Worm (Caenorhabditis elegans): Measurements from ENCODE around the gene ZK1321.1.

The ZK1321.1 gene

DNA sequence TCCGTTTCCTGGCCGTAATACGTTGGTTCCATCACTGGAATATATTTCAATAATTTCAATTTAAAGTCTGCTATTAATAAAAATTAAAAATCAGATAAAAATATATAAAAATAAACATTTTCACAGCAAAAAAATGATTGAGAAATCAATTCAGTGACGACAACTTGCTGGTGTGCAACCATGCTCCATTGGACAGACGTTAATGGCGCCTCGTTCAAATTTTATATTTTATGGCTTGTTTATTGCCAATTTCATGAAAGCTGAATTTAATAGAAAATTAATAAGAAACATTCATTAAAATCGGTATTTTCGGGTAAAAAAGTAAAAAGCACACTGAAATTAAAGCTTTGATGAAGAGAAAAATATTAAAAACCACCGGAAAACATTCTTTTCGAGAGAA is 47.6 kb upstream of the ZK1321.1 start, which contains the start of gene Y53C12A.3 (continued):
- peak; percentile 88 for TF ChIP-seq lin-38 (GFP tag; IDR thresholded peaks at IDR 0.05)

DNA sequence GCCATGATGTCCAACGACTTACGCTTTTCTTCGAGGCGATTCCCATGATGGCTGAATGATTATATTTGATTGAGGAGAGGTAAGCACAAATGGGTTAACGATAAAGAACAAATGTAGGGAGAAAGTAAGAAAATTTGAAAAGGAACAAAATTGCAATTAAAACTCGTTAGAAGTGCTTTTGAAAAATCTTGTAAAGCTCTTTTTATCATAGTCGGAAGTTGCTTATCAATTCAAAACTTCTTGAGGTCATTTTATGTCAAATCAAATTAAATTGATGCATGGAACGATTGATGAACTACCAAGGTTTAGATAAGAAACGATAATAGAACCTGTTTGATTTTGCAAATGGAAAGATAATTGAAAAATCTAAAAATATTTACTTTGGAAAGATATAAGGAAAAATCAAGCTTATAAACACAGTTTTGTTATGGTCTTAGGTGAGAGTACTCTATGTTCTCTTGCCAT is 45.0 kb upstream of the ZK1321.1 start, which contains the start of gene glt-5:
Gene glt-5 (minus strand): TSS at position 51 of the 465 bp plus-strand sequence.
- TF ChIP-seq zfp-2 (tag; optimal IDR thresholded peaks at IDR 0.05): no peak
- no peak for TF ChIP-seq zip-2 (tag; optimal IDR thresholded peaks at IDR 0.05)
- no peak for TF ChIP-seq lin-38 (GFP tag; IDR thresholded peaks at IDR 0.05)
- no peak for TF ChIP-seq ces-1 (GFP tag; optimal IDR thresholded peaks at IDR 0.05)
- no peak for TF ChIP-seq lin-29 (GFP tag; IDR thresholded peaks at IDR 0.05)
- TF ChIP-seq Y5F2A.4 (GFP tag; optimal IDR thresholded peaks at IDR 0.05): no peak
- no peak for TF ChIP-seq gei-8 (GFP tag; optimal IDR thresholded peaks at IDR 0.05)
- TF ChIP-seq nhr-102 (tag; optimal IDR thresholded peaks at IDR 0.05): no peak
- no peak for TF ChIP-seq ceh-28 (tag; optimal IDR thresholded peaks at IDR 0.05)
- no peak for TF ChIP-seq mxl-3 (GFP tag; optimal IDR thresholded peaks at IDR 0.05)
- TF ChIP-seq lin-1 (GFP tag; IDR thresholded peaks at IDR 0.05): no peak
- TF ChIP-seq php-3 (GFP tag; IDR thresholded peaks at IDR 0.05): no peak
- no peak for TF ChIP-seq hlh-11 (tag; optimal IDR thresholded peaks at IDR 0.05)

DNA sequence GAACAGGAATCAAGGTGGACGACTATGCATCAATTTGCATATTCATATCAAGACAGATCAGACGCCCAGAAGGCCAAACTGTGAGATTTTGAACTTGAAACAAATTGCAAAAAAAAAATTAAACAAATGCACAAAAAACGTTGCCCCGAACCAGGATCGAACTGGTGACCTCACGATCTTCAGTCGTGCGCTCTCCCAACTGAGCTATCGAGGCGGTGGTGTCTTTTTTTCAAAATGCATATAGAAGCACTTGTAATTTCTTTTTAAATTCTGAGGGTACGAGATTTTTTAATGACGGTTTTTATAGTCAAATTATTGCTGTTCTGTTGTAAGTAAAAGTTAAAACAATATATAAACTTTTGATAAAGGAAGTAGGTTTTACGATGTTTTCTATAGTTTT is 40.7 kb upstream of the ZK1321.1 start:
- TF ChIP-seq unc-130 (GFP tag; optimal IDR thresholded peaks at IDR 0.05) (peak; percentile 0), Y48G9A.11 (GFP tag; IDR thresholded peaks at IDR 0.05) (peak; percentile 39; the same call in 1 of the 2 replicates), vab-7 (GFP tag; IDR thresholded peaks at IDR 0.05) (peak; percentile 75), ztf-7 (tag; optimal IDR thresholded peaks at IDR 0.05) (no peak), hlh-30 (tag; optimal IDR thresholded peaks at IDR 0.05; ENCODE audit: insufficient read depth) (peak; percentile 36), pha-4 (GFP tag; IDR thresholded peaks at IDR 0.05) (peak; percentile 58; the same call in 1 of the 2 replicates), pha-4 (tag; optimal IDR thresholded peaks at IDR 0.05) (no peak), F44E2.7 (GFP tag; IDR thresholded peaks at IDR 0.05) (no peak), mes-2 (tag; optimal IDR thresholded peaks at IDR 0.05; ENCODE audit: poor library complexity, severe bottlenecking) (peak; percentile 59), lin-38 (GFP tag; IDR thresholded peaks at IDR 0.05) (peak; percentile 59), dmd-6 (GFP tag; IDR thresholded peaks at IDR 0.05) (peak; percentile 27; the same call in 1 of the 2 replicates), lsy-2 (tag; optimal IDR thresholded peaks at IDR 0.05) (peak in 1 of 2 experiments; percentile 42), mep-1 (tag; optimal IDR thresholded peaks at IDR 0.05) (peak; percentile 32), daf-16 (GFP tag; optimal IDR thresholded peaks at IDR 0.05) (peak in 1 of 2 experiments; percentile 29), daf-16 (tag; optimal IDR thresholded peaks at IDR 0.05) (no peak), ceh-44 (GFP tag; IDR thresholded peaks at IDR 0.05) (0 out of 2 replicates have a peak, but pooled peaks have one; percentile 13), ceh-82 (tag; optimal IDR thresholded peaks at IDR 0.05) (no peak), D1046.2 (GFP tag; IDR thresholded peaks at IDR 0.05) (no peak), dpl-1 (GFP tag; optimal IDR thresholded peaks at IDR 0.05) (peak; percentile 10), lim-7 (GFP tag; IDR thresholded peaks at IDR 0.05) (peak; percentile 67)

DNA sequence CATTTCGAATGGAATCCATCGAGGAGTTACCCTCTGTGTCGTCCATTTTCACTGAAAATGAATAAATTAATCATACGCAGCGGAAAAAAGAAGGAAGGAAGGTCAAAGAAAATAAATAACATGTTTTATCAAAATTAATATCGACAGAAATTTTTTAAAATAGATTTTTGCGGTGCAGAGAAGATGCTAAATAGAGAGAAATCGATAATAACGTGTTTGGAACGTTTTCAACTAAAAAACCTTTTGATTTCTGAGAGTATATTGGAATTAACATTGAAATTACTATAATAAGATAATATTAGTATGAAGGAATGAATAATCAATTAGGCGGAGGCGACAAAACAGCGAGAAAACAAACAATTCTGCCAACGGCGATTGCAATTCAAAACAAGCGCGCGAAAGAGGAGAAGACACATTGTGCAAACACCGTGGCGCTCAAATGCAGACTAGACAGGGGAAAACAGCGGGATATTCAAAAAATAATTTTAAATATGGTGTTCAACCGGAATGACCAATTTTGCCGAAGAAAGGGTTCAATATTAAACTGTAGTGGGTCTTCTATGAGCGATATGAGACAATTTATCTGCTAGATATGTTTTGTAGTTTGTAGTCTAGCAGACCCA is 37.3 kb upstream of the ZK1321.1 start, which contains the start of gene wee-1.3:
Gene wee-1.3 (minus strand): TSS at position 51 of the 623 bp plus-strand sequence.
- TF ChIP-seq Y75B8A.6 (GFP tag; IDR thresholded peaks at IDR 0.05) (no peak), dve-1 (tag; optimal IDR thresholded peaks at IDR 0.05; ENCODE audit: insufficient read depth) (peak; percentile 72), snpc-1.2 (GFP tag; IDR thresholded peaks at IDR 0.05) (no peak), ztf-7 (tag; optimal IDR thresholded peaks at IDR 0.05) (no peak), nhr-102 (tag; optimal IDR thresholded peaks at IDR 0.05) (peak; percentile 8), nhr-42 (GFP tag; IDR thresholded peaks at IDR 0.05) (no peak), sdz-12 (GFP tag; optimal IDR thresholded peaks at IDR 0.05) (no peak), set-16 (GFP tag; IDR thresholded peaks at IDR 0.05) (no peak), nhr-28 (tag; optimal IDR thresholded peaks at IDR 0.05) (peak; percentile 60), Y48G9A.11 (GFP tag; IDR thresholded peaks at IDR 0.05) (peak; percentile 22; the same call in 1 of the 2 replicates), nhr-76 (tag; optimal IDR thresholded peaks at IDR 0.05) (no peak), ces-1 (GFP tag; optimal IDR thresholded peaks at IDR 0.05) (no peak), lin-15B (tag; optimal IDR thresholded peaks at IDR 0.05) (no peak), aly-2 (tag; optimal IDR thresholded peaks at IDR 0.05) (no peak), egl-27 (tag; optimal IDR thresholded peaks at IDR 0.05) (no peak), zag-1 (tag; optimal IDR thresholded peaks at IDR 0.05) (no peak), ceh-20 (GFP tag; IDR thresholded peaks at IDR 0.05) (no peak), hlh-30 (tag; optimal IDR thresholded peaks at IDR 0.05; ENCODE audit: insufficient read depth) (peak; percentile 73), mep-1 (tag; optimal IDR thresholded peaks at IDR 0.05) (peak; percentile 71)
